Fruit fly (Drosophila melanogaster) whole organism, pupa: ENCODE measurements around the gene Dysb.

ENCODE experiments used
- CG10348 ChIP-seq: fragments of 200-800 bp; sonication (Bioruptor generic); IDR thresholded peaks from 2 replicates; pipeline ENCODE4 v1.3.6; 2022; ENCODE audit warnings: missing biosample characterization, missing genetic modification characterization
- CG12605 ChIP-seq: fragments of 200-800 bp; sonication (Bioruptor generic); IDR thresholded peaks from 2 replicates; pipeline ENCODE4 v1.3.6; 2022; ENCODE audit warnings: missing biosample characterization, missing genetic modification characterization
- CG13204 ChIP-seq: fragments of 200-800 bp; sonication (Bioruptor generic); optimal IDR thresholded peaks from 2 replicates; lab custom pipeline; 2018; ENCODE audit warnings: missing biosample characterization, mild to moderate bottlenecking, missing genetic modification characterization, moderate library complexity
- CG14655 ChIP-seq: fragments of 200-800 bp; sonication (Bioruptor generic); optimal IDR thresholded peaks from 3 replicates; lab custom pipeline; 2017; ENCODE audit warnings: mild to moderate bottlenecking, missing biosample characterization, missing genetic modification reagents, missing genetic modification characterization
- CG15710 ChIP-seq: fragments of 200-800 bp; sonication (Bioruptor generic); optimal IDR thresholded peaks from 2 replicates; lab custom pipeline; 2018; ENCODE audit warnings: missing biosample characterization, mild to moderate bottlenecking, missing genetic modification characterization, moderate library complexity
- CG17806 ChIP-seq: fragments of 200-800 bp; sonication (Bioruptor generic); optimal IDR thresholded peaks from 2 replicates; lab custom pipeline; 2018; ENCODE audit warnings: missing biosample characterization, mild to moderate bottlenecking, missing genetic modification characterization, moderate library complexity
- CG32121 ChIP-seq: fragments of 200-800 bp; sonication (Bioruptor generic); IDR thresholded peaks from 2 replicates; pipeline ENCODE4 v1.3.6; 2022; ENCODE audit warnings: missing biosample characterization, missing genetic modification characterization
- CG34367 ChIP-seq: fragments of 200-800 bp; sonication (Bioruptor generic); optimal IDR thresholded peaks from 2 replicates; lab custom pipeline; 2018; ENCODE audit warnings: missing biosample characterization, mild to moderate bottlenecking, missing genetic modification characterization
- CG4496 ChIP-seq: fragments of 200-800 bp; sonication (Bioruptor generic); IDR thresholded peaks from 3 replicates; pipeline ENCODE4 v1.3.6; 2022; ENCODE audit warnings: missing biosample characterization, missing genetic modification characterization
- CG8159 ChIP-seq: fragments of 200-800 bp; sonication (Bioruptor generic); optimal IDR thresholded peaks from 3 replicates; lab custom pipeline; 2018; ENCODE audit warnings: missing biosample characterization, mild to moderate bottlenecking, missing genetic modification characterization, moderate library complexity
- CG8301 ChIP-seq: fragments of 200-800 bp; sonication (Bioruptor generic); optimal IDR thresholded peaks from 2 replicates; lab custom pipeline; 2018; ENCODE audit warnings: missing biosample characterization, mild to moderate bottlenecking, missing genetic modification characterization
- CG9948 ChIP-seq: fragments of 200-800 bp; sonication (Bioruptor generic); optimal IDR thresholded peaks from 2 replicates; lab custom pipeline; 2018; ENCODE audit warnings: missing biosample characterization, mild to moderate bottlenecking, missing genetic modification characterization, moderate library complexity
- D1 ChIP-seq: fragments of 200-800 bp; sonication (Bioruptor generic); optimal IDR thresholded peaks from 2 replicates; lab custom pipeline; 2018; ENCODE audit warnings: missing biosample characterization, mild to moderate bottlenecking, missing genetic modification characterization, moderate library complexity
- EcR ChIP-seq: fragments of 200-800 bp; sonication (Bioruptor generic); optimal IDR thresholded peaks from 3 replicates; lab custom pipeline; 2019; ENCODE audit warnings: missing biosample characterization, missing genetic modification characterization, mild to moderate bottlenecking, moderate library complexity, missing genetic modification reagents
- Ets98B ChIP-seq: fragments of 200-800 bp; sonication (Bioruptor generic); IDR thresholded peaks from 2 replicates; pipeline ENCODE4 v1.3.6; 2022; ENCODE audit warnings: missing biosample characterization, missing genetic modification characterization
- Pif1A ChIP-seq: fragments of 200-800 bp; sonication (Bioruptor generic); optimal IDR thresholded peaks from 3 replicates; lab custom pipeline; 2016; ENCODE audit warnings: missing biosample characterization, missing genetic modification characterization
- Pif1B ChIP-seq: fragments of 200-800 bp; sonication (Bioruptor generic); optimal IDR thresholded peaks from 3 replicates; lab custom pipeline; 2016; ENCODE audit warnings: missing biosample characterization, missing genetic modification characterization
- Snoo ChIP-seq: fragments of 200-800 bp; sonication (Bioruptor generic); optimal IDR thresholded peaks from 3 replicates; lab custom pipeline; 2017; ENCODE audit warnings: missing biosample characterization, mild to moderate bottlenecking, missing genetic modification characterization, inconsistent platforms
- fd96Ca ChIP-seq: fragments of 200-800 bp; sonication (Bioruptor generic); IDR thresholded peaks from 3 replicates; pipeline ENCODE4 v1.3.6; 2022; ENCODE audit warnings: missing biosample characterization, missing genetic modification characterization
- gl ChIP-seq: fragments of 200-800 bp; sonication (Bioruptor generic); optimal IDR thresholded peaks from 2 replicates; lab custom pipeline; 2018; ENCODE audit warnings: missing biosample characterization, mild to moderate bottlenecking, missing genetic modification characterization
- rn ChIP-seq: fragments of 200-800 bp; sonication (Bioruptor generic); IDR thresholded peaks from 2 replicates; pipeline ENCODE4 v1.3.6; 2022; ENCODE audit warnings: missing biosample characterization, missing genetic modification characterization

Gene Dysb

DNA sequence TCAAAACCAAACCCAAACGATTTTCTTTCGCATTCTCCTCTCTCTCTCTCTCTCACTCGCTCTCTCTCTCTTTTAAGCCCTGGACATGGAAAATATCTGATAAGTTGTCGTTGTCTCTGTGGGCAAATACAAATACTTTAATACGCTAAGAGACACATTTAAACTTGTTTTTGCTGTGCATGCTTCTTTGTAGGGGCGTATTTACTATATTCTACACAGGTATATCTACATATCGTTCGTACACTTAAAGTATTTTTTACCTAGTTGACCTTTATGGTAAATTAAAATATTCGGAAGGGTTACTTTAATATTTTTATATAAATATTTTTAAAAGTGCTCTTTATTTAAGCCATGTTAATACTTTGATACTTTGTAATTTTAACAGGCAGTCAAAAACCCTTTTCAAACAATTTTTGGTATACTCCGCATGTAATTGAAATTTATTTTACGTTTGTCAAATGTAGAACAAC lies 21.3 kb upstream of the Dysb start:
- TF ChIP-seq EcR (no peak), Pif1A (GFP tag; lab: Kevin White, UChicago) (no peak), CG14655 (GFP tag; lab: Kevin White, UChicago) (no peak), Ets98B (GFP tag; lab: Robert Waterston, UW) (no peak), CG4496 (GFP tag; lab: Robert Waterston, UW) (no peak), CG10348 (GFP tag; lab: Robert Waterston, UW) (no peak), Pif1B (GFP tag; lab: Kevin White, UChicago) (peak; percentile 3), CG17806 (tag; lab: Kevin White, UChicago) (no peak), D1 (tag; lab: Kevin White, UChicago) (peak; percentile 70), CG34367 (no peak), CG12605 (GFP tag; lab: Robert Waterston, UW) (no peak), Snoo (tag; lab: Kevin White, UChicago) (no peak), CG8159 (tag; lab: Kevin White, UChicago) (peak; percentile 61), gl (no peak), rn (no peak), CG15710 (no peak), CG32121 (no peak), CG9948 (tag; lab: Kevin White, UChicago) (no peak), CG13204 (GFP tag; lab: Kevin White, UChicago) (no peak)

DNA sequence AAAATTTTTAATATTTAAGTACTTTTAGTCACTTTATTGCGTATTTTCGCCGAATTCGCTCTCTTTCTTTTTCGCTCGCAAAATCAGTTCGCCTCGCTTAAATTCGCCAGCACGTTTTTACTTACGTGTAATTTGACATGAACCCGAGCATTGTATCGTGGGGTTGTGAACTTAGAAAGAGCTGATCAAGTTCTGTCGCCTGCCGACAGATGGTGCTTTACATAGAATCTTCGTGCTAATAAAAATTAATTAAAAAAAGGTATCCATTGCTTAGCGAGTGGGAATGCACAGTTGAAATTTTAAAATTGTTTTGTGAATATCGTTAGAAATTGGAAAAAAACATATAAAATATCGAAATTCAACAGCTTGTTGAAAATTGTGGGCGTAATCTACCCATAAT lies 19.1 kb upstream of the Dysb start:
- peak; percentile 94 for TF ChIP-seq D1 (tag; lab: Kevin White, UChicago)
- TF ChIP-seq CG9948 (tag; lab: Kevin White, UChicago): peak; percentile 14
- TF ChIP-seq CG14655 (GFP tag; lab: Kevin White, UChicago): peak; percentile 53
- TF ChIP-seq gl: no peak
- TF ChIP-seq fd96Ca (GFP tag; lab: Robert Waterston, UW): no peak
- no peak for TF ChIP-seq CG12605 (GFP tag; lab: Robert Waterston, UW)
- peak; percentile 40 for TF ChIP-seq Pif1A (GFP tag; lab: Kevin White, UChicago)
- TF ChIP-seq rn: no peak
- peak; percentile 13 for TF ChIP-seq Snoo (tag; lab: Kevin White, UChicago)
- TF ChIP-seq CG15710: no peak

DNA sequence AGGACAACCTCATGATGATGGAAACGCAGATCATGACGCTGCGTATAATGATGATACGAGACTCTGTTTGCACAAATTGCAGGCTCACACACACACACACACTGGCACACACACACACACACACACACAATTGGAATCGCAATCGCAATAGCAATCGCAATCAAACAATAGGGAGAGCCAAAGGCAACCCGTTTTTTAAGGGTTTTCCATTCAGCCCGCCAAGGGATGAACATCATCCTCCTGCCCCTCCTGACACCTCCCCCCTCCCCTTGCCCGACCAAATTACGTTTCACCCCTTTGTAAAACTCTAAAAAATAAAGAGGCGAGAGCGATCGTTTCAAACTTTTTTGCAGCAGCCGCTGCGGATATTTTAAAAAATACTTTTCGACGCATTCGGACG lies 15.3 kb upstream of the Dysb start:
- no peak for TF ChIP-seq CG17806 (tag; lab: Kevin White, UChicago)
- no peak for TF ChIP-seq CG32121
- TF ChIP-seq Pif1B (GFP tag; lab: Kevin White, UChicago): no peak
- TF ChIP-seq CG13204 (GFP tag; lab: Kevin White, UChicago): no peak
- TF ChIP-seq rn: no peak
- no peak for TF ChIP-seq CG14655 (GFP tag; lab: Kevin White, UChicago)
- TF ChIP-seq CG8301: no peak
- no peak for TF ChIP-seq gl
- no peak for TF ChIP-seq fd96Ca (GFP tag; lab: Robert Waterston, UW)
- no peak for TF ChIP-seq Pif1A (GFP tag; lab: Kevin White, UChicago)
- no peak for TF ChIP-seq D1 (tag; lab: Kevin White, UChicago)
- no peak for TF ChIP-seq CG9948 (tag; lab: Kevin White, UChicago)
- no peak for TF ChIP-seq EcR

DNA sequence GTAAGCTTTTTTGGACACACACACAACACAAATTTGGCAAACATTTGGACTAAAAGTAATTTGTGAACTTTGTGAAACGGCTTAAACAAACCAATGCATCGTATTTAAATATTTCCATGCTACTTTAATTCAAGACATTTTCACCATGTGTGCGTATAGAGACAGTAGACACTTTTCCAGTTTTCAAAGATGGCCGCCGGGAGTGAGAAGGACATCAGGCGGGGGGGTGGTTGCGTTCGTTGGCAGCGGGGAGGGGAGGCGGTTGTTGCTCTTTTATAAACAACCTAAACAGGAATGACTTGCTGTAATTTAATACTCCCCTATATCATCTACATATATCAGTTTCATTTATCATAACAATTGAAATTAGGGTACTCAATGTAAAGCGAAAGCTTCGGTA lies 14.1 kb upstream of the Dysb start:
- TF ChIP-seq CG34367: no peak
- TF ChIP-seq rn: no peak
- no peak for TF ChIP-seq Pif1B (GFP tag; lab: Kevin White, UChicago)
- TF ChIP-seq CG4496 (GFP tag; lab: Robert Waterston, UW): no peak
- no peak for TF ChIP-seq Snoo (tag; lab: Kevin White, UChicago)
- no peak for TF ChIP-seq CG13204 (GFP tag; lab: Kevin White, UChicago)
- TF ChIP-seq Pif1A (GFP tag; lab: Kevin White, UChicago): no peak
- TF ChIP-seq CG10348 (GFP tag; lab: Robert Waterston, UW): no peak
- TF ChIP-seq gl: no peak
- TF ChIP-seq D1 (tag; lab: Kevin White, UChicago): no peak
- no peak for TF ChIP-seq CG9948 (tag; lab: Kevin White, UChicago)
- TF ChIP-seq CG8159 (tag; lab: Kevin White, UChicago): no peak
- TF ChIP-seq EcR: no peak
- no peak for TF ChIP-seq Ets98B (GFP tag; lab: Robert Waterston, UW)
- no peak for TF ChIP-seq fd96Ca (GFP tag; lab: Robert Waterston, UW)
- no peak for TF ChIP-seq CG12605 (GFP tag; lab: Robert Waterston, UW)
- TF ChIP-seq CG32121: no peak
- TF ChIP-seq CG17806 (tag; lab: Kevin White, UChicago): no peak
- no peak for TF ChIP-seq CG15710

DNA sequence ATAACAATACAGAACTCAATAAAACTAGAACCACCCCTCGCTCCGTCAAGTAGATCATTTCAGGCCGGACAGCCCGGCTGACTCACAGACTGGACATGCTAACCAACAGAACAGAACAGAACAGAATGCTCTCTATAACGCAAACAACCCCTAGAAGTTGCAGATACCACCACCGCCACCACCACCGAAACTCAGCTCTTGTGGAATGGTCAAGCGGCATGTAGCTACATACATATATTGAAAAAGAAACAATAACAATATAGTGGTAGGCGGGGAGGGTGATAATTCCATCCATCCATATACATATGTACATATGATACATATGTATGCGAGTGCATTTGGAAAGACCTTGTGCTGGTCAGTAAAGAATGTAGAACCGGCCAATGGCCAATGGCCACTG lies 13.2 kb upstream of the Dysb start:
- TF ChIP-seq Pif1A (GFP tag; lab: Kevin White, UChicago) (no peak), Pif1B (GFP tag; lab: Kevin White, UChicago) (no peak), D1 (tag; lab: Kevin White, UChicago) (no peak), CG12605 (GFP tag; lab: Robert Waterston, UW) (no peak), CG32121 (no peak), CG9948 (tag; lab: Kevin White, UChicago) (no peak)

DNA sequence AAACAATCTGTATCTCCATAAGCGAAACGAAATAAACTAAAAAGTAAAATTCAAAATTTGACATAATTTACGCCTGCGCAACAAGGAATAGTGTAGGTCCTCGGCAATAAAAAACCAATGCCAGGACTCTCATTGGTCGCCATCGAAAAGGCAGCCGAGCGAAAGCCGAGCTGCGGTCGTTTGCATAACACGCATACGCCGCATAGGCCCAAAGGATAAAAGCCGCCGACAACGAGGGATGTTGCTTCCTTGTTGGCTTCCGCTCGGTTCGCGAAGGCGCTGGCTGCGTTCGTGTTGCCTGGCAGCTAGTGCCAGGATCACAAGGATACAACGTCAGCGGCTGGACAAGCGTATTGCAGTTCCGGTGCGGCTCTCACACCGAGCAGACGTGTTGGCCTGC lies 7.1 kb upstream of the Dysb start:
- TF ChIP-seq EcR: no peak
- no peak for TF ChIP-seq CG15710
- TF ChIP-seq Pif1A (GFP tag; lab: Kevin White, UChicago): no peak
- TF ChIP-seq Snoo (tag; lab: Kevin White, UChicago): no peak
- no peak for TF ChIP-seq rn
- TF ChIP-seq CG4496 (GFP tag; lab: Robert Waterston, UW): no peak
- no peak for TF ChIP-seq CG17806 (tag; lab: Kevin White, UChicago)
- TF ChIP-seq fd96Ca (GFP tag; lab: Robert Waterston, UW): no peak
- TF ChIP-seq CG32121: no peak
- TF ChIP-seq CG8159 (tag; lab: Kevin White, UChicago): no peak
- no peak for TF ChIP-seq CG8301
